Fruit fly (Drosophila melanogaster) whole organism, wandering third instar larva: Measurements from ENCODE around the gene Clk.

Experiments used
- CG9705 ChIP-seq: fragments of 200-800 bp; sonication (Bioruptor generic); optimal IDR thresholded peaks from 2 replicates; lab custom pipeline; 2018; ENCODE audit warnings: missing biosample characterization, mild to moderate bottlenecking, missing genetic modification characterization
- HLH106 ChIP-seq: fragments of 200-800 bp; optimal IDR thresholded peaks from 3 replicates; lab custom pipeline; 2019; ENCODE audit warnings: missing biosample characterization, mild to moderate bottlenecking, missing genetic modification characterization, moderate library complexity
- Jra ChIP-seq: sonication (Bioruptor generic); optimal IDR thresholded peaks from 2 replicates; lab custom pipeline; 2016; ENCODE audit warnings: missing biosample characterization, missing genetic modification characterization
- Myc ChIP-seq: fragments of >200 bp; optimal IDR thresholded peaks from 2 replicates; lab custom pipeline; 2017
- OdsH ChIP-seq: fragments of 200-800 bp; sonication (Bioruptor generic); optimal IDR thresholded peaks from 2 replicates; lab custom pipeline; 2016; ENCODE audit warnings: missing biosample characterization, mild to moderate bottlenecking, missing genetic modification characterization
- Sp1 ChIP-seq: fragments of 200-800 bp; sonication (Bioruptor generic); optimal IDR thresholded peaks from 3 replicates; lab custom pipeline; 2019; ENCODE audit warnings: missing biosample characterization, mild to moderate bottlenecking, missing genetic modification characterization, moderate library complexity
- Vsx2 ChIP-seq: fragments of 200-300, 225-300 bp; sonication (Bioruptor generic); optimal IDR thresholded peaks from 2 replicates; lab custom pipeline; 2018; ENCODE audit warnings: missing biosample characterization, missing genetic modification characterization; ENCODE audit not compliant: partially characterized antibody
- br ChIP-seq: fragments of 200-800 bp; sonication (Bioruptor generic); optimal IDR thresholded peaks from 2 replicates; lab custom pipeline; 2016; ENCODE audit warnings: missing biosample characterization, missing genetic modification characterization
- fru ChIP-seq: fragments of 200-800 bp; sonication (Bioruptor generic); optimal IDR thresholded peaks from 3 replicates; lab custom pipeline; 2016; ENCODE audit warnings: missing biosample characterization, mild to moderate bottlenecking, missing genetic modification characterization
- jim ChIP-seq: fragments of 175-275, 200-325 bp; sonication (Bioruptor generic); optimal IDR thresholded peaks from 2 replicates; lab custom pipeline; 2016; ENCODE audit warnings: missing biosample characterization, mild to moderate bottlenecking, missing genetic modification characterization
- lola ChIP-seq: fragments of >200 bp; optimal IDR thresholded peaks from 2 replicates; lab custom pipeline; 2017; ENCODE audit warnings: missing biosample characterization, missing genetic modification characterization
- pan ChIP-seq: fragments of >200 bp; optimal IDR thresholded peaks from 2 replicates; lab custom pipeline; 2017
- sv ChIP-seq: fragments of 200-800 bp; sonication (Bioruptor generic); optimal IDR thresholded peaks from 3 replicates; lab custom pipeline; 2016; ENCODE audit warnings: missing biosample characterization, missing genetic modification characterization

dm6 chr3L:7790224-7790623, 14.8 kb upstream of the Clk start:
- TF ChIP-seq Sp1 (GFP tag; lab: Kevin White, UChicago) (no peak), lola (GFP tag; lab: Kevin White, UChicago) (no peak), sv (GFP tag; lab: Kevin White, UChicago) (no peak), Jra (no peak), br (no peak), pan (lab: Kevin White, UChicago) (no peak), HLH106 (tag; lab: Kevin White, UChicago) (no peak), CG9705 (GFP tag; lab: Kevin White, UChicago) (no peak), Myc (lab: Kevin White, UChicago) (no peak), jim (GFP tag; lab: Kevin White, UChicago) (no peak), fru (no peak), OdsH (GFP tag; lab: Kevin White, UChicago) (no peak), Vsx2 (no peak)
